Fruit fly (Drosophila melanogaster): ENCODE data around the gene Ilp6.

Ilp6 gene

dm6 chrX:2320892-2321291 is 13.6 kb downstream of the Ilp6 start:
- TF ChIP-seq Hr83 (GFP tag; optimal IDR thresholded peaks at IDR 0.05; ENCODE audit: poor library complexity, severe bottlenecking), result no peak

DNA sequence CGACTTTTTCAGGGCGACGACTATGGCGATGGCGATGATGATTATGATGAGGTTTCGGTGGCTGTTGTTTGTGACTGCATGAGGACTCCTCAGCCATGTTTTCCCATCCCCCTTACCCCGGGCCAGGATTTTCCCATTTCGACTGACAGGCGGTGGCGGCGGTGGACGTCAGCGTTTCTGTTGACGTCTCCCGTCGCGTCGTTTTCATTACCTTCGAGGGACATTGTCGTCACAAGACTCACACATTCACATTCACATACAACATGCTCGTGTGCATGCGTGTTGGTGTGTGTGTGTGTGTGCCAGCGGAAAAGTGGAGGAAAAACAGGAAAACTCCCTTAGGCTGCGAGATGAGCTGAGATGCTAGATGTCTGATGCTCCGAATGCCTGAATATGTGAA is 14.7 kb downstream of the Ilp6 start:
- no peak for TF ChIP-seq h (GFP tag; optimal IDR thresholded peaks at IDR 0.05)
- no peak for TF ChIP-seq tai (GFP tag; optimal IDR thresholded peaks at IDR 0.05)
- TF ChIP-seq Dif (GFP tag; optimal IDR thresholded peaks at IDR 0.05; ENCODE audit: partially characterized antibody), result no peak
- TF ChIP-seq lola (GFP tag; optimal IDR thresholded peaks at IDR 0.05), result no peak
- TF ChIP-seq dl (GFP tag; optimal IDR thresholded peaks at IDR 0.05; ENCODE audit: insufficient read depth in 1 of 2, partially characterized antibody in 2 of 2), result no peak
- no peak for TF ChIP-seq HLH106 (tag; optimal IDR thresholded peaks at IDR 0.05)
- no peak for TF ChIP-seq pan (optimal IDR thresholded peaks at IDR 0.05)
- no peak for TF ChIP-seq GATAd (GFP tag; optimal IDR thresholded peaks at IDR 0.05)
- no peak for TF ChIP-seq Rel (GFP tag; optimal IDR thresholded peaks at IDR 0.05)
- TF ChIP-seq Rel (tag; optimal IDR thresholded peaks at IDR 0.05), result no peak
- TF ChIP-seq Sp1 (GFP tag; optimal IDR thresholded peaks at IDR 0.05), result no peak
- no peak for TF ChIP-seq dsf (GFP tag; optimal IDR thresholded peaks at IDR 0.05; ENCODE audit: borderline replicate concordance)
- no peak for TF ChIP-seq brk (GFP tag; optimal IDR thresholded peaks at IDR 0.05)

dm6 chrX:2318369-2318768 is 16.1 kb downstream of the Ilp6 start:
- no peak for TF ChIP-seq Abd-B (GFP tag; optimal IDR thresholded peaks at IDR 0.05)
- TF ChIP-seq CG32264 (GFP tag; optimal IDR thresholded peaks at IDR 0.05), result no peak
- peak; percentile 52 for TF ChIP-seq dmrt93B (GFP tag; optimal IDR thresholded peaks at IDR 0.05)
- TF ChIP-seq psq (GFP tag; optimal IDR thresholded peaks at IDR 0.05), result peak; percentile 29
- no peak for TF ChIP-seq pan (optimal IDR thresholded peaks at IDR 0.05)
- TF ChIP-seq foxo (GFP tag; optimal IDR thresholded peaks at IDR 0.05), result peak in 1 of 2 experiments; percentile 81
- TF ChIP-seq h (GFP tag; optimal IDR thresholded peaks at IDR 0.05), result peak; percentile 57
- TF ChIP-seq Mio (GFP tag; optimal IDR thresholded peaks at IDR 0.05), result no peak
- TF ChIP-seq Rel (GFP tag; optimal IDR thresholded peaks at IDR 0.05), result no peak
- TF ChIP-seq Rel (tag; optimal IDR thresholded peaks at IDR 0.05), result no peak
- peak; percentile 36 for TF ChIP-seq OdsH (GFP tag; optimal IDR thresholded peaks at IDR 0.05)
- no peak for TF ChIP-seq brk (GFP tag; optimal IDR thresholded peaks at IDR 0.05)
- no peak for TF ChIP-seq tai (GFP tag; optimal IDR thresholded peaks at IDR 0.05)
- TF ChIP-seq jim (GFP tag; optimal IDR thresholded peaks at IDR 0.05), result no peak
- no peak for TF ChIP-seq Jra (GFP tag; optimal IDR thresholded peaks at IDR 0.05)
- TF ChIP-seq CG9705 (GFP tag; optimal IDR thresholded peaks at IDR 0.05), result no peak
- peak; percentile 54 for TF ChIP-seq rgr (GFP tag; optimal IDR thresholded peaks at IDR 0.05)
- TF ChIP-seq woc (GFP tag; optimal IDR thresholded peaks at IDR 0.05), result peak; percentile 58
- no peak for TF ChIP-seq Dfd (GFP tag; optimal IDR thresholded peaks at IDR 0.05)
- TF ChIP-seq br (GFP tag; optimal IDR thresholded peaks at IDR 0.05), result peak; percentile 63
- TF ChIP-seq Sp1 (GFP tag; optimal IDR thresholded peaks at IDR 0.05), result peak; percentile 26
- peak; percentile 65 for TF ChIP-seq HLH106 (tag; optimal IDR thresholded peaks at IDR 0.05)
- no peak for TF ChIP-seq dsf (GFP tag; optimal IDR thresholded peaks at IDR 0.05; ENCODE audit: borderline replicate concordance)
- no peak for TF ChIP-seq sv (GFP tag; optimal IDR thresholded peaks at IDR 0.05)
- no peak for TF ChIP-seq lola (GFP tag; optimal IDR thresholded peaks at IDR 0.05)
- peak; percentile 68 for TF ChIP-seq ey (GFP tag; optimal IDR thresholded peaks at IDR 0.05)
- TF ChIP-seq fru (GFP tag; optimal IDR thresholded peaks at IDR 0.05), result peak; percentile 79
- no peak for TF ChIP-seq GATAd (GFP tag; optimal IDR thresholded peaks at IDR 0.05)
- no peak for TF ChIP-seq usp (GFP tag; optimal IDR thresholded peaks at IDR 0.05)
- no peak for TF ChIP-seq dl (GFP tag; optimal IDR thresholded peaks at IDR 0.05; ENCODE audit: insufficient read depth in 1 of 2, partially characterized antibody in 2 of 2)
- no peak for TF ChIP-seq Myc (optimal IDR thresholded peaks at IDR 0.05)
- TF ChIP-seq Dif (GFP tag; optimal IDR thresholded peaks at IDR 0.05; ENCODE audit: partially characterized antibody), result no peak
- TF ChIP-seq Vsx2 (GFP tag; optimal IDR thresholded peaks at IDR 0.05; ENCODE audit: partially characterized antibody), result no peak
- peak; percentile 41 for TF ChIP-seq Hnf4 (GFP tag; optimal IDR thresholded peaks at IDR 0.05)
- no peak for TF ChIP-seq N (GFP tag; optimal IDR thresholded peaks at IDR 0.05)
- no peak for TF ChIP-seq Hr83 (GFP tag; optimal IDR thresholded peaks at IDR 0.05; ENCODE audit: poor library complexity, severe bottlenecking)
- no peak for TF ChIP-seq CrebA (GFP tag; optimal IDR thresholded peaks at IDR 0.05; ENCODE audit: borderline replicate concordance)
- TF ChIP-seq sage (GFP tag; optimal IDR thresholded peaks at IDR 0.05), result no peak
- TF ChIP-seq Hr78 (GFP tag; optimal IDR thresholded peaks at IDR 0.05), result no peak

All from whole organism, wandering third instar larva.